Worm (Caenorhabditis elegans): ENCODE data around the gene ugt-47.

ugt-47 gene

ce11 chrV:10101916-10102315, 3.5 kb upstream of the ugt-47 start, which contains the start of gene C08B6.14:
C08B6.14 (minus strand) TSS chrV:10102016.
- no peak for TF ChIP-seq hlh-1 (tag; optimal IDR thresholded peaks at IDR 0.05)
- no peak for TF ChIP-seq nhr-76 (tag; optimal IDR thresholded peaks at IDR 0.05)
- no peak for TF ChIP-seq blmp-1 (tag; optimal IDR thresholded peaks at IDR 0.05)
- no peak for TF ChIP-seq unc-62 (GFP tag; optimal IDR thresholded peaks at IDR 0.05)

- no peak for TF ChIP-seq nhr-237 (tag; optimal IDR thresholded peaks at IDR 0.05)
- no peak for TF ChIP-seq pha-4 (tag; optimal IDR thresholded peaks at IDR 0.05)
- no peak for TF ChIP-seq nhr-76 (tag; optimal IDR thresholded peaks at IDR 0.05)
- TF ChIP-seq unc-39 (tag; optimal IDR thresholded peaks at IDR 0.05), result no peak
- TF ChIP-seq mep-1 (tag; optimal IDR thresholded peaks at IDR 0.05), result no peak
- no peak for TF ChIP-seq bed-3 (GFP tag; optimal IDR thresholded peaks at IDR 0.05)
- TF ChIP-seq mab-5 (tag; optimal IDR thresholded peaks at IDR 0.05), result no peak
- TF ChIP-seq sem-2 (GFP tag; optimal IDR thresholded peaks at IDR 0.05), result no peak
- TF ChIP-seq ceh-39 (tag; optimal IDR thresholded peaks at IDR 0.05), result no peak
- no peak for TF ChIP-seq ceh-83 (GFP tag; optimal IDR thresholded peaks at IDR 0.05)
- TF ChIP-seq unc-62 (GFP tag; optimal IDR thresholded peaks at IDR 0.05), result no peak
- TF ChIP-seq hlh-1 (tag; optimal IDR thresholded peaks at IDR 0.05), result no peak
- TF ChIP-seq M03D4.4 (tag; optimal IDR thresholded peaks at IDR 0.05), result no peak
- no peak for TF ChIP-seq nhr-2 (tag; optimal IDR thresholded peaks at IDR 0.05)
- no peak for TF ChIP-seq blmp-1 (tag; optimal IDR thresholded peaks at IDR 0.05)
- TF ChIP-seq lin-32 (GFP tag; optimal IDR thresholded peaks at IDR 0.05), result no peak
- no peak for TF ChIP-seq flh-1 (GFP tag; optimal IDR thresholded peaks at IDR 0.05)
Measured at ce11 chrV:10096932-10097331, 1.5 kb downstream of the ugt-47 start.

- TF ChIP-seq unc-62 (GFP tag; optimal IDR thresholded peaks at IDR 0.05) (no peak), sem-2 (GFP tag; optimal IDR thresholded peaks at IDR 0.05) (no peak), pha-4 (tag; optimal IDR thresholded peaks at IDR 0.05) (no peak), lin-13 (tag; optimal IDR thresholded peaks at IDR 0.05) (no peak), snpc-4 (tag; optimal IDR thresholded peaks at IDR 0.05) (no peak), ceh-83 (GFP tag; optimal IDR thresholded peaks at IDR 0.05) (no peak), unc-39 (tag; optimal IDR thresholded peaks at IDR 0.05) (no peak), blmp-1 (tag; optimal IDR thresholded peaks at IDR 0.05) (no peak), elt-3 (tag; optimal IDR thresholded peaks at IDR 0.05) (no peak), ces-1 (GFP tag; optimal IDR thresholded peaks at IDR 0.05) (no peak), mep-1 (tag; optimal IDR thresholded peaks at IDR 0.05) (no peak), mls-2 (tag; optimal IDR thresholded peaks at IDR 0.05) (no peak), flh-1 (GFP tag; optimal IDR thresholded peaks at IDR 0.05) (no peak), elt-1 (tag; optimal IDR thresholded peaks at IDR 0.05; ENCODE audit: borderline replicate concordance, insufficient read depth) (no peak), nhr-28 (tag; optimal IDR thresholded peaks at IDR 0.05) (no peak), nhr-76 (tag; optimal IDR thresholded peaks at IDR 0.05) (no peak)
Measured at ce11 chrV:10094374-10094773, 4.0 kb downstream of the ugt-47 start, which contains the start of gene srd-49. srd-49 (plus strand) TSS chrV:10094674.

- TF ChIP-seq nhr-237 (tag; optimal IDR thresholded peaks at IDR 0.05), result no peak
- TF ChIP-seq lin-32 (GFP tag; optimal IDR thresholded peaks at IDR 0.05), result no peak
- TF ChIP-seq pha-4 (tag; optimal IDR thresholded peaks at IDR 0.05), result no peak
- TF ChIP-seq cnd-1 (tag; optimal IDR thresholded peaks at IDR 0.05), result no peak
- no peak for TF ChIP-seq mab-5 (tag; optimal IDR thresholded peaks at IDR 0.05)
- no peak for TF ChIP-seq ces-1 (GFP tag; optimal IDR thresholded peaks at IDR 0.05)
- TF ChIP-seq nhr-12 (tag; optimal IDR thresholded peaks at IDR 0.05), result no peak
- TF ChIP-seq M03D4.4 (tag; optimal IDR thresholded peaks at IDR 0.05), result no peak
- TF ChIP-seq drap-1 (GFP tag; optimal IDR thresholded peaks at IDR 0.05), result no peak
Measured at ce11 chrV:10091152-10091551, 7.2 kb downstream of the ugt-47 start, which contains the start of gene R04B5.11. R04B5.11 (minus strand) TSS chrV:10091252.

- TF ChIP-seq unc-39 (tag; optimal IDR thresholded peaks at IDR 0.05), result no peak
- no peak for TF ChIP-seq sptf-1 (tag; optimal IDR thresholded peaks at IDR 0.05)
- no peak for TF ChIP-seq zip-8 (tag; optimal IDR thresholded peaks at IDR 0.05)
- TF ChIP-seq nhr-12 (tag; optimal IDR thresholded peaks at IDR 0.05), result no peak
- no peak for TF ChIP-seq mab-5 (tag; optimal IDR thresholded peaks at IDR 0.05)
- TF ChIP-seq lsy-2 (tag; optimal IDR thresholded peaks at IDR 0.05), result no peak
- no peak for TF ChIP-seq hlh-1 (tag; optimal IDR thresholded peaks at IDR 0.05)
- TF ChIP-seq ces-1 (GFP tag; optimal IDR thresholded peaks at IDR 0.05), result no peak
- no peak for TF ChIP-seq lin-13 (tag; optimal IDR thresholded peaks at IDR 0.05)
- TF ChIP-seq nhr-76 (tag; optimal IDR thresholded peaks at IDR 0.05), result no peak
- no peak for TF ChIP-seq M03D4.4 (tag; optimal IDR thresholded peaks at IDR 0.05)
- TF ChIP-seq tbx-8 (GFP tag; optimal IDR thresholded peaks at IDR 0.05), result no peak
- TF ChIP-seq mep-1 (tag; optimal IDR thresholded peaks at IDR 0.05), result no peak
- TF ChIP-seq cnd-1 (tag; optimal IDR thresholded peaks at IDR 0.05), result no peak
- TF ChIP-seq ceh-39 (tag; optimal IDR thresholded peaks at IDR 0.05), result no peak
- no peak for TF ChIP-seq ztf-11 (tag; optimal IDR thresholded peaks at IDR 0.05)
Measured at ce11 chrV:10090461-10090860, 7.9 kb downstream of the ugt-47 start, which contains the start of gene R04B5.7. R04B5.7 (minus strand) TSS chrV:10090561.
